Worm (Caenorhabditis elegans): ENCODE data around the gene nhr-101.

nhr-101 gene

DNA sequence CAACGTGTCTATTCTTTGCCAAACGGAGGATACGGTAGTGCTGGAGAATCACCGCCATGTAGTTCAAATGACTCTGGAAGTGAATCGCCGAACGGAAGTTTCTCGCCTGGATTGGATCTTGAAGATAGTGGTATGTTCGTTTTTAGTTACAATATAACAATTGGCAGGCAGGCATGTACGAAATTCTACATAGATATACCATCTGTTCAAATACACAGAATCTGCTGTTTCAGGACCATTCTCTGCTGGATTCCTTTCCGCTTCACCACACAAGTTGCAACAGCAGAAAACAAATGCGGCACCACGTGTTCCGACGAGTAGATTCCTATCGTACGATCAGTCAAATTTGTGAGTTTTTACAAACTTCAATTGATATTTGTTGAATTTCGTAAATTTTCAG is 30.8 kb upstream of the nhr-101 start:
- TF ChIP-seq lin-54 (GFP tag; optimal IDR thresholded peaks at IDR 0.05) (no peak), let-526 (GFP tag; IDR thresholded peaks at IDR 0.05) (no peak)

DNA sequence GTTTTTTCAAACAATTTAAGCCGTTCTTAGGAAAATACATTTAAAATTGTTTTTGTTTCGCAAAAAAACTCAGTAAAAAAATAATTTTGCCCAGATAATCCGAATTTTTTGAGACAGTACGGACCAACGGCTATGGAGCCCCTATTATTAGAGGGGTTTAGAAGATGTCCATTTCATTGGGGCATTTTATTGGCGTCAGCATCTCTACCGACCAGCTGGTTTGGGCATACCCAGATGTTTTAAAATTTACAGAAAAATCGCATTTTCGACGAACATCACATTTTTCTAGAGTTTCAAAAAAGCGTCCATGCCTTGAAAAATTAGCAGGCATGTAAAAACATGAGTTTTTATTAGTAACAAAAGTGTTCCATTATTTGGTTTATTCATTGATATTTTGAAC is 29.0 kb upstream of the nhr-101 start:
- no peak for TF ChIP-seq pha-4 (tag; optimal IDR thresholded peaks at IDR 0.05)
- no peak for TF ChIP-seq F37B4.10 (GFP tag; IDR thresholded peaks at IDR 0.05)
- no peak for TF ChIP-seq nhr-179 (tag; optimal IDR thresholded peaks at IDR 0.05)
- 0 out of 2 replicates have a peak, but pooled peaks have one; percentile 34 for TF ChIP-seq Y53F4B.3 (GFP tag; IDR thresholded peaks at IDR 0.05)
- no peak for TF ChIP-seq hlh-12 (tag; optimal IDR thresholded peaks at IDR 0.05)
- no peak for TF ChIP-seq dpff-1 (tag; optimal IDR thresholded peaks at IDR 0.05)
- TF ChIP-seq gei-17 (GFP tag; optimal IDR thresholded peaks at IDR 0.05) = peak; percentile 3
- TF ChIP-seq akir-1 (GFP tag; optimal IDR thresholded peaks at IDR 0.05) = no peak
- no peak for TF ChIP-seq ztf-3 (GFP tag; optimal IDR thresholded peaks at IDR 0.05)
- TF ChIP-seq F52B5.7 (tag; optimal IDR thresholded peaks at IDR 0.05) = peak; percentile 76
- no peak for TF ChIP-seq lin-35 (GFP tag; optimal IDR thresholded peaks at IDR 0.05)
- no peak for TF ChIP-seq nfya-1 (tag; optimal IDR thresholded peaks at IDR 0.05; ENCODE audit: borderline replicate concordance, insufficient read depth)
- peak; percentile 37; the same call in 1 of the 2 replicates for TF ChIP-seq cebp-1 (GFP tag; IDR thresholded peaks at IDR 0.05)
- TF ChIP-seq cebp-1 (tag; optimal IDR thresholded peaks at IDR 0.05) = peak; percentile 68
- no peak for TF ChIP-seq T07F8.4 (tag; optimal IDR thresholded peaks at IDR 0.05)
- TF ChIP-seq Y56A3A.18 (GFP tag; IDR thresholded peaks at IDR 0.05) = no peak
- TF ChIP-seq ztf-25 (GFP tag; IDR thresholded peaks at IDR 0.05) = peak; percentile 67; the same call in 1 of the 2 replicates
- TF ChIP-seq egrh-3 (GFP tag; IDR thresholded peaks at IDR 0.05) = no peak
- peak; percentile 44 for TF ChIP-seq chd-7 (tag; optimal IDR thresholded peaks at IDR 0.05)
- TF ChIP-seq mcd-1 (GFP tag; IDR thresholded peaks at IDR 0.05) = no peak
- no peak for TF ChIP-seq cebp-2 (GFP tag; IDR thresholded peaks at IDR 0.05)
- no peak for TF ChIP-seq ceh-27 (GFP tag; optimal IDR thresholded peaks at IDR 0.05)
- TF ChIP-seq lsl-1 (GFP tag; optimal IDR thresholded peaks at IDR 0.05) = no peak
- TF ChIP-seq B0336.3 (GFP tag; IDR thresholded peaks at IDR 0.05) = no peak
- TF ChIP-seq Y67H2A.10 (GFP tag; conservative IDR thresholded peaks at IDR 0.05) = no peak
- TF ChIP-seq tlf-1 (GFP tag; optimal IDR thresholded peaks at IDR 0.05) = no peak
- no peak for TF ChIP-seq ztf-6 (GFP tag; IDR thresholded peaks at IDR 0.05)
- no peak for TF ChIP-seq ceh-91 (GFP tag; IDR thresholded peaks at IDR 0.05)
- TF ChIP-seq lin-26 (GFP tag; IDR thresholded peaks at IDR 0.05) = no peak
- TF ChIP-seq attf-5 (GFP tag; optimal IDR thresholded peaks at IDR 0.05) = no peak
- TF ChIP-seq Y95B8A.8 (GFP tag; IDR thresholded peaks at IDR 0.05) = no peak
- no peak for TF ChIP-seq Y79H2A.3 (GFP tag; conservative IDR thresholded peaks at IDR 0.05)
- no peak for TF ChIP-seq dpl-1 (GFP tag; optimal IDR thresholded peaks at IDR 0.05)
- TF ChIP-seq dox-1 (GFP tag; IDR thresholded peaks at IDR 0.05) = no peak
- peak; percentile 19; the same call in 1 of the 2 replicates for TF ChIP-seq ceh-100 (GFP tag; IDR thresholded peaks at IDR 0.05)
- no peak for TF ChIP-seq hlh-26 (GFP tag; conservative IDR thresholded peaks at IDR 0.05)
- TF ChIP-seq B0019.2 (GFP tag; conservative IDR thresholded peaks at IDR 0.05) = no peak
- TF ChIP-seq ztf-28 (GFP tag; IDR thresholded peaks at IDR 0.05) = 0 out of 2 replicates have a peak, but pooled peaks have one; percentile 54
- peak; percentile 43; the same call in 1 of the 2 replicates for TF ChIP-seq K11D2.4 (GFP tag; IDR thresholded peaks at IDR 0.05)
- no peak for TF ChIP-seq efl-1 (GFP tag; optimal IDR thresholded peaks at IDR 0.05)
- no peak for TF ChIP-seq T26A5.8 (tag; optimal IDR thresholded peaks at IDR 0.05)
- TF ChIP-seq athp-1 (tag; optimal IDR thresholded peaks at IDR 0.05) = no peak
- no peak for TF ChIP-seq ceh-40 (GFP tag; IDR thresholded peaks at IDR 0.05)
- TF ChIP-seq bed-2 (GFP tag; IDR thresholded peaks at IDR 0.05) = no peak
- TF ChIP-seq B0035.1 (tag; optimal IDR thresholded peaks at IDR 0.05) = no peak
- TF ChIP-seq nhr-80 (tag; optimal IDR thresholded peaks at IDR 0.05) = no peak

All from whole organism, young adult.